Worm (Caenorhabditis elegans) whole organism, late embryonic: Measurements from ENCODE around the gene F47B8.1.
"Not testable (repeated sequence)": the region's sequence is repeated elsewhere in the genome, so short reads cannot be mapped to it uniquely, and the experiment has no call there.

Experiments
- ahr-1 ChIP-seq: sonication (generic microtip); optimal IDR thresholded peaks from 2 replicates; lab custom pipeline; 2016; ENCODE audit warnings: missing genetic modification characterization, missing compliant biosample characterization
- ama-1 ChIP-seq: fragments of 150-350 bp; optimal IDR thresholded peaks from 2 replicates; lab custom pipeline; 2014
- ceh-22 ChIP-seq: sonication (generic microtip); optimal IDR thresholded peaks from 2 replicates; lab custom pipeline; 2017; ENCODE audit warnings: missing biosample characterization, missing genetic modification characterization
- ceh-9 ChIP-seq: sonication (generic microtip); optimal IDR thresholded peaks from 2 replicates; lab custom pipeline; 2016; ENCODE audit warnings: mild to moderate bottlenecking, missing genetic modification characterization, inconsistent platforms, missing compliant biosample characterization
- elt-2 ChIP-seq: sonication (generic microtip); optimal IDR thresholded peaks from 2 replicates; lab custom pipeline; 2016; ENCODE audit warnings: missing genetic modification reagents, missing genetic modification characterization, missing compliant biosample characterization
- nhr-11 ChIP-seq: fragments of 150-350 bp; optimal IDR thresholded peaks from 2 replicates; lab custom pipeline; 2014; ENCODE audit warnings: missing biosample characterization, missing genetic modification characterization
- tbx-2 ChIP-seq: sonication (generic microtip); optimal IDR thresholded peaks from 2 replicates; lab custom pipeline; 2016; ENCODE audit warnings: missing genetic modification characterization, missing compliant biosample characterization
- unc-55 ChIP-seq: sonication (generic microtip); optimal IDR thresholded peaks from 2 replicates; lab custom pipeline; 2017; ENCODE audit warnings: missing biosample characterization, missing genetic modification reagents, missing genetic modification characterization

DNA sequence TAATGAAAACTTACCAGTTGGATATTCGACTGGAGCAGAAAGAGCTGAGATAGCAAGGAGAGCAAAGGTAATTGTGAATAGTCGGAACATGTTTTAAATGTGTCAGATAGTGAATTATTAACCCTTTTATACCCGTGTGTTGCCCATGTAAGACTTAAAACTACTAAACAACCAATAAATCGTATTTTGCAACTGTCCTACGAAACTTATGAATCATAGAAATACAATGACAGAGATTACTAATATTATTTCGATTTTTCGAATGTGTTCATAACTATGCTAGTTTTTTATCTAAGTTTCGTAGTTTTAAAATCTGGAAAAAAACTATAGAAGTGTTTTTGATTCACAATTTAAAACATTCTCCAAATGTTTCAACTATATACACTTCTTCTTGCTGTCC lies 7.4 kb downstream of the F47B8.1 start, which contains the start of gene spig-4:
- TF ChIP-seq ama-1 (lab: Kevin White, UChicago); ahr-1; nhr-11 (tag; lab: Kevin White, UChicago); tbx-2 (tag; lab: Kevin White, UChicago); elt-2; ceh-9 (tag; lab: Kevin White, UChicago); unc-55 (GFP tag; lab: Kevin White, UChicago); ceh-22 (tag; lab: Kevin White, UChicago): not testable (repeated sequence)
